Worm (Caenorhabditis elegans) whole organism, midembryonic: ENCODE results near the gene tmc-2.

Source experiments
- T22C8.4 ChIP-seq: fragments of 200-800 bp; sonication (Bioruptor generic); IDR thresholded peaks from 2 replicates; pipeline ENCODE4 v1.3.6; 2022; ENCODE audit warnings: missing genetic modification characterization, missing compliant biosample characterization
- klf-2 ChIP-seq: fragments of 200-800 bp; sonication (Bioruptor generic); conservative IDR thresholded peaks from 2 replicates; pipeline ENCODE4 v1.3.6; 2022; ENCODE audit warnings: missing genetic modification reagents, missing genetic modification characterization, missing compliant biosample characterization
- ztf-23 ChIP-seq: fragments of 200-800 bp; sonication (Bioruptor generic); IDR thresholded peaks from 2 replicates; pipeline ENCODE4 v1.3.6; 2022; ENCODE audit warnings: missing genetic modification reagents, missing genetic modification characterization, missing compliant biosample characterization

- TF ChIP-seq ztf-23 (GFP tag; lab: Robert Waterston, UW) (no peak), T22C8.4 (GFP tag; lab: Robert Waterston, UW) (no peak), klf-2 (GFP tag; lab: Robert Waterston, UW) (no peak)
Observed at ce11 chrX:9300379-9300778, 3.1 kb upstream of the tmc-2 start.
